Worm (Caenorhabditis elegans): Measurements from ENCODE around the gene C12D8.21.

The C12D8.21 gene

ce11 chrV:10241121-10241803 lies at the start of gene C12D8.21, which contains the start of gene col-148:
C12D8.21 (minus strand) TSS chrV:10241188.
col-148 (plus strand) TSS chrV:10241753.
- TF ChIP-seq F16B12.6 (tag; optimal IDR thresholded peaks at IDR 0.05) (no peak), sox-4 (tag; optimal IDR thresholded peaks at IDR 0.05) (peak; percentile 22), pax-3 (tag; optimal IDR thresholded peaks at IDR 0.05) (peak; percentile 62), nhr-47 (tag; optimal IDR thresholded peaks at IDR 0.05) (peak; percentile 35), C16A3.4 (tag; optimal IDR thresholded peaks at IDR 0.05) (no peak), nhr-71 (tag; optimal IDR thresholded peaks at IDR 0.05) (peak; percentile 11), C04F5.9 (tag; optimal IDR thresholded peaks at IDR 0.05) (no peak), lsy-2 (tag; optimal IDR thresholded peaks at IDR 0.05) (no peak), fkh-8 (tag; optimal IDR thresholded peaks at IDR 0.05) (peak; percentile 72), dsc-1 (tag; optimal IDR thresholded peaks at IDR 0.05) (peak; percentile 96), alr-1 (tag; optimal IDR thresholded peaks at IDR 0.05; ENCODE audit: borderline replicate concordance) (no peak), unc-62 (GFP tag; optimal IDR thresholded peaks at IDR 0.05) (no peak)

- TF ChIP-seq tbx-2 (tag; optimal IDR thresholded peaks at IDR 0.05): no peak
- TF ChIP-seq irx-1 (tag; optimal IDR thresholded peaks at IDR 0.05): no peak
- no peak for TF ChIP-seq mab-9 (GFP tag; IDR thresholded peaks at IDR 0.05)
- TF ChIP-seq fkh-8 (tag; optimal IDR thresholded peaks at IDR 0.05): peak; percentile 35
- TF ChIP-seq nhr-84 (tag; optimal IDR thresholded peaks at IDR 0.05): no peak
Measured at ce11 chrV:10289743-10290142, 48.8 kb upstream of the C12D8.21 start, which contains the start of gene B0024.15. B0024.15 (plus strand) TSS chrV:10290043.

ce11 chrV:10287260-10287659 lies 46.3 kb upstream of the C12D8.21 start, which contains the start of gene B0024.3:
B0024.3 (plus strand) TSS chrV:10287560.
- TF ChIP-seq ceh-8 (GFP tag; optimal IDR thresholded peaks at IDR 0.05) (no peak), lin-14 (GFP tag; optimal IDR thresholded peaks at IDR 0.05) (peak; percentile 34), nhr-19 (GFP tag; conservative IDR thresholded peaks at IDR 0.05) (no peak), nhr-85 (tag) (no peak), nhr-76 (tag; optimal IDR thresholded peaks at IDR 0.05) (no peak), lsy-2 (tag; optimal IDR thresholded peaks at IDR 0.05) (peak in 1 of 2 experiments; percentile 8)

- TF ChIP-seq fkh-4 (tag; optimal IDR thresholded peaks at IDR 0.05; ENCODE audit: borderline replicate concordance): peak; percentile 92
- TF ChIP-seq ztf-11 (tag; optimal IDR thresholded peaks at IDR 0.05): no peak
- no peak for TF ChIP-seq nhr-19 (GFP tag; conservative IDR thresholded peaks at IDR 0.05)
- TF ChIP-seq dsc-1 (tag; optimal IDR thresholded peaks at IDR 0.05): peak; percentile 97
- TF ChIP-seq efl-1 (optimal IDR thresholded peaks at IDR 0.05): no peak
- TF ChIP-seq efl-1 (GFP tag; optimal IDR thresholded peaks at IDR 0.05 in 1 of 2): peak in 1 of 2 experiments; percentile 44
- no peak for TF ChIP-seq pax-3 (tag; optimal IDR thresholded peaks at IDR 0.05)
- no peak for TF ChIP-seq swsn-7 (tag; optimal IDR thresholded peaks at IDR 0.05)
Measured at ce11 chrV:10285853-10286252, 44.9 kb upstream of the C12D8.21 start.

ce11 chrV:10283444-10283843 lies 42.5 kb upstream of the C12D8.21 start, which contains the start of gene lys-3:
lys-3 (minus strand) TSS chrV:10283544.
- TF ChIP-seq C16A3.4 (tag; optimal IDR thresholded peaks at IDR 0.05) (no peak), swsn-7 (tag; optimal IDR thresholded peaks at IDR 0.05) (no peak), sup-37 (GFP tag; optimal IDR thresholded peaks at IDR 0.05) (no peak), nhr-11 (tag; optimal IDR thresholded peaks at IDR 0.05) (no peak), ceh-8 (GFP tag; optimal IDR thresholded peaks at IDR 0.05) (no peak)

ce11 chrV:10281374-10281773 lies 40.4 kb upstream of the C12D8.21 start, which contains the start of gene lys-2:
lys-2 (minus strand) TSS chrV:10281474.
- TF ChIP-seq sox-4 (tag; optimal IDR thresholded peaks at IDR 0.05) (no peak), elt-2 (tag; optimal IDR thresholded peaks at IDR 0.05) (peak; percentile 75), pax-3 (tag; optimal IDR thresholded peaks at IDR 0.05) (peak; percentile 4), ets-5 (GFP tag; IDR thresholded peaks at IDR 0.05) (no peak), elt-3 (tag; optimal IDR thresholded peaks at IDR 0.05) (no peak), pqm-1 (tag; optimal IDR thresholded peaks at IDR 0.05) (peak; percentile 50), fkh-10 (GFP tag; optimal IDR thresholded peaks at IDR 0.05) (no peak), ceh-88 (GFP tag; IDR thresholded peaks at IDR 0.05) (no peak), ces-1 (GFP tag; optimal IDR thresholded peaks at IDR 0.05) (no peak), vab-15 (tag; optimal IDR thresholded peaks at IDR 0.05) (no peak), fkh-4 (tag; optimal IDR thresholded peaks at IDR 0.05; ENCODE audit: borderline replicate concordance) (no peak), hlh-17 (GFP tag; optimal IDR thresholded peaks at IDR 0.05; ENCODE audit: borderline replicate concordance) (no peak), ceh-90 (tag; optimal IDR thresholded peaks at IDR 0.05) (no peak), lin-15B (tag; optimal IDR thresholded peaks at IDR 0.05) (no peak), mef-2 (tag; optimal IDR thresholded peaks at IDR 0.05) (no peak), lin-39 (tag; optimal IDR thresholded peaks at IDR 0.05) (no peak), lsy-2 (tag; optimal IDR thresholded peaks at IDR 0.05) (no peak), unc-130 (tag; optimal IDR thresholded peaks at IDR 0.05) (no peak)
